Worm (Caenorhabditis elegans) whole organism, midembryonic: ENCODE measurements around the gene glna-2.

Experiments used
- T22C8.4 ChIP-seq: fragments of 200-800 bp; sonication (Bioruptor generic); IDR thresholded peaks from 2 replicates; pipeline ENCODE4 v1.3.6; 2022; ENCODE audit warnings: missing genetic modification characterization, missing compliant biosample characterization
- cog-1 ChIP-seq: sonication (generic microtip); optimal IDR thresholded peaks from 2 replicates; lab custom pipeline; 2016; ENCODE audit warnings: missing genetic modification characterization, missing compliant biosample characterization
- flt-1 ChIP-seq: fragments of 200-800 bp; sonication (Bioruptor generic); IDR thresholded peaks from 2 replicates; pipeline ENCODE4 v1.3.6; 2022; ENCODE audit warnings: missing genetic modification characterization, missing compliant biosample characterization
- klf-2 ChIP-seq: fragments of 200-800 bp; sonication (Bioruptor generic); conservative IDR thresholded peaks from 2 replicates; pipeline ENCODE4 v1.3.6; 2022; ENCODE audit warnings: missing genetic modification reagents, missing genetic modification characterization, missing compliant biosample characterization
- med-1 ChIP-seq: sonication (generic microtip); optimal IDR thresholded peaks from 2 replicates; lab custom pipeline; 2017; ENCODE audit warnings: missing genetic modification characterization, mild to moderate bottlenecking, missing compliant biosample characterization, antibody characterized with exemption, missing genetic modification reagents; ENCODE audit not compliant: insufficient read depth
- ref-1 ChIP-seq: fragments of 200-800 bp; sonication (Bioruptor generic); conservative IDR thresholded peaks from 2 replicates; pipeline ENCODE4 v1.3.6; 2022; ENCODE audit warnings: missing genetic modification reagents, missing genetic modification characterization, missing compliant biosample characterization
- tab-1 ChIP-seq: fragments of 200-800 bp; sonication (Bioruptor generic); IDR thresholded peaks from 2 replicates; pipeline ENCODE4 v1.3.6; 2022; ENCODE audit warnings: missing genetic modification characterization, missing compliant biosample characterization
- ztf-23 ChIP-seq: fragments of 200-800 bp; sonication (Bioruptor generic); IDR thresholded peaks from 2 replicates; pipeline ENCODE4 v1.3.6; 2022; ENCODE audit warnings: missing genetic modification reagents, missing genetic modification characterization, missing compliant biosample characterization
- ztf-29 ChIP-seq: fragments of 200-800 bp; sonication (Bioruptor generic); IDR thresholded peaks from 2 replicates; pipeline ENCODE4 v1.3.6; 2022; ENCODE audit warnings: missing genetic modification reagents, missing genetic modification characterization, missing compliant biosample characterization

The glna-2 gene

ce11 chrII:8032657-8033056, 24.2 kb downstream of the glna-2 start, which contains the start of gene nrf-6:
TSS of gene nrf-6 (minus strand) at chrII:8032708.
- TF ChIP-seq ztf-29 (GFP tag; lab: Robert Waterston, UW) = no peak
- TF ChIP-seq klf-2 (GFP tag; lab: Robert Waterston, UW) = no peak
- TF ChIP-seq ztf-23 (GFP tag; lab: Robert Waterston, UW) = no peak
- TF ChIP-seq cog-1 (tag; lab: Kevin White, UChicago) = no peak

DNA sequence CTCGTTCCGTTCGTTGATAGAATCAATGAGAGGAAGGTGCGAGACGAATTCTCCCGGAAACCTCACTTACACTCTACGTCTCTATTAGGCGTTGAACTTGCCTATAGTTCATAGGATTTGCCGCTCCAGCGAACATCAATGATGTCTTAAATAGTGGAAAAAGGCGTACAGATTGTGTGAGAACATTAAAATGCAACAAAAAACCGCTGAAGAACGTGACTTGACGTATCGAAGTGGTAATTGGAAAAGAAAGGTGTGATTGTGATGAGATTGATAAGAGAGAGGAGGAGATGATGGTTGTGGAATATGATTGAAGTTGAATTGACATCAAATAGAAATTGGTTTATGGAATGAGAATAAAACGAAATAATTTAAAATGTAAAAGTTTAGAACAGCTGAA, 25.6 kb downstream of the glna-2 start:
- no peak for TF ChIP-seq cog-1 (tag; lab: Kevin White, UChicago)
- no peak for TF ChIP-seq tab-1 (GFP tag; lab: Robert Waterston, UW)
- TF ChIP-seq ztf-23 (GFP tag; lab: Robert Waterston, UW) = no peak
- TF ChIP-seq med-1 (GFP tag; lab: Kevin White, UChicago) = no peak
- no peak for TF ChIP-seq ref-1
- TF ChIP-seq T22C8.4 (GFP tag; lab: Robert Waterston, UW) = no peak
- TF ChIP-seq flt-1 (GFP tag; lab: Robert Waterston, UW) = no peak
- TF ChIP-seq klf-2 (GFP tag; lab: Robert Waterston, UW) = no peak
- no peak for TF ChIP-seq ztf-29 (GFP tag; lab: Robert Waterston, UW)

ce11 chrII:8034617-8035016, 26.2 kb downstream of the glna-2 start:
- TF ChIP-seq klf-2 (GFP tag; lab: Robert Waterston, UW) = no peak
- TF ChIP-seq ref-1 = no peak

DNA sequence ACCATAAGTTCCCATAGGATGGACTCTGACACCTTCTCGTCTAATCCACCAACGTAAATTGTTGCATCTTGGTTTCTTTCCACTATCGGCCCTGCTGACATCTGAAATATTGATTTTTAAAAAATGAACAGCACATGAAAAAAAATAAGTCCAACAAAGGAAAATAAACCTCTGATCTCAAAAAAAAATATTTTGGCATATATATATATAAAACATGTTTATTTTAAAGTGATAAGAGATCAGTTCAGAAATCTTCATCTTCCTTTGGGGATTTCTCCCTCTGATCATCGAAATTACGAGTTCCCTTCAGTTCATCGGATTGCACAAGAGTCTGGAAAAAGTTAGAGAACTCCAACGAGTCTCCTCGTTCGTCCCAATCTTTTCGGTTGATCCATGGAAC, 27.2 kb downstream of the glna-2 start, which contains the start of gene sap-49:
Gene sap-49 (minus strand): TSS at position 101 of the 400 bp plus-strand sequence.
- TF ChIP-seq flt-1 (GFP tag; lab: Robert Waterston, UW) (no peak), ztf-23 (GFP tag; lab: Robert Waterston, UW) (no peak), ztf-29 (GFP tag; lab: Robert Waterston, UW) (no peak), klf-2 (GFP tag; lab: Robert Waterston, UW) (no peak), med-1 (GFP tag; lab: Kevin White, UChicago) (no peak)

DNA sequence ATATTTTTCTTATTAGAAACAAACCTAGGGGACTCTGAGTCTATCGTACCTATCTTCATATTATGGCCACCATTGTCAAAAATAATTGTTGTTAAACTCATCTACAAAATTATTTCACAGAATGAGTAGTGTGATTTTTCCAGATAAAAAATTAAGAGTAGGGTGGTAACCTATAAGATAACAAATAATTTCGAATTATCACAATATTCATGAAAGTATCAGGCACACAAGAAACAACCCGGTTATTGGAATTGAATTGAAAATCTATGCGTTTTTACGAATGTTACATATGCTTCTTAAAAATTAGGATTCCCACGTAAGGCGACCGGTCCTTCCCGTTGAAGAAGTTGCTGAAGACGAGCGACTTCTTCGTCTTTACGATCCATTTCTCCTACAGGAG, 28.8 kb downstream of the glna-2 start, which contains the start of gene arp-6:
Gene arp-6 (minus strand): TSS at position 101 of the 400 bp plus-strand sequence.
- TF ChIP-seq cog-1 (tag; lab: Kevin White, UChicago) (no peak), ztf-23 (GFP tag; lab: Robert Waterston, UW) (no peak), tab-1 (GFP tag; lab: Robert Waterston, UW) (no peak), flt-1 (GFP tag; lab: Robert Waterston, UW) (no peak), klf-2 (GFP tag; lab: Robert Waterston, UW) (no peak), T22C8.4 (GFP tag; lab: Robert Waterston, UW) (no peak), med-1 (GFP tag; lab: Kevin White, UChicago) (no peak), ref-1 (no peak), ztf-29 (GFP tag; lab: Robert Waterston, UW) (no peak)

ce11 chrII:8037863-8038262, 29.4 kb downstream of the glna-2 start, which contains the start of gene C08B11.9:
TSS of gene C08B11.9 (minus strand) at chrII:8038169.
- no peak for TF ChIP-seq T22C8.4 (GFP tag; lab: Robert Waterston, UW)
- no peak for TF ChIP-seq flt-1 (GFP tag; lab: Robert Waterston, UW)
- no peak for TF ChIP-seq tab-1 (GFP tag; lab: Robert Waterston, UW)
- TF ChIP-seq ref-1 = no peak
- no peak for TF ChIP-seq ztf-23 (GFP tag; lab: Robert Waterston, UW)
- no peak for TF ChIP-seq ztf-29 (GFP tag; lab: Robert Waterston, UW)
- TF ChIP-seq med-1 (GFP tag; lab: Kevin White, UChicago) = no peak
- no peak for TF ChIP-seq cog-1 (tag; lab: Kevin White, UChicago)
- TF ChIP-seq klf-2 (GFP tag; lab: Robert Waterston, UW) = no peak

DNA sequence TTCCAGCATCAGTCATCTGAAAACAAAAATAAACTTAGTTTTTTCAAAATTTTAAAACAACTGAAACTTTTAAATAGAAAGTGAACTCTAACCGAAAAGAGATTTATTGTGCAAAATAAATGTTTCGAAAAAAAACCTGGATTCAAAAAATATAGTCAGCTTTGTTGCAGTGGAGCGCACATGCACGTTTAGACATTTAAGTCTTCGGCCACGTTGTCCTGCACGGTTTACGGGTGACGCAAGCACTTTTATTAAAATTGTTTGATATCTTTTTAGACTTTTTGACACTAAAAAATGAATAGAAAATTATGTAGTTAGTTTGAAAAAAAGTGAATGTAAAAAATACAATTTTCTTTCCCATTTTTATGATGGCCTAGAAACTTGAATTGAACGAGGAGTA, 31.0 kb downstream of the glna-2 start, which contains the start of the genes ubh-4 and algn-6:
Gene ubh-4 (minus strand): TSS at position 182 of the 400 bp plus-strand sequence.
Gene algn-6 (plus strand): TSS at position 387 of the 400 bp plus-strand sequence.
- no peak for TF ChIP-seq klf-2 (GFP tag; lab: Robert Waterston, UW)
- no peak for TF ChIP-seq ref-1
- no peak for TF ChIP-seq ztf-23 (GFP tag; lab: Robert Waterston, UW)
- TF ChIP-seq tab-1 (GFP tag; lab: Robert Waterston, UW) = no peak
- TF ChIP-seq ztf-29 (GFP tag; lab: Robert Waterston, UW) = no peak
- no peak for TF ChIP-seq med-1 (GFP tag; lab: Kevin White, UChicago)

ce11 chrII:8041642-8042041, 33.2 kb downstream of the glna-2 start:
- no peak for TF ChIP-seq tab-1 (GFP tag; lab: Robert Waterston, UW)
- TF ChIP-seq T22C8.4 (GFP tag; lab: Robert Waterston, UW) = no peak
- no peak for TF ChIP-seq ztf-23 (GFP tag; lab: Robert Waterston, UW)
- TF ChIP-seq ref-1 = no peak
- TF ChIP-seq med-1 (GFP tag; lab: Kevin White, UChicago) = no peak
- no peak for TF ChIP-seq ztf-29 (GFP tag; lab: Robert Waterston, UW)
- TF ChIP-seq flt-1 (GFP tag; lab: Robert Waterston, UW) = no peak
- TF ChIP-seq klf-2 (GFP tag; lab: Robert Waterston, UW) = no peak
- TF ChIP-seq cog-1 (tag; lab: Kevin White, UChicago) = no peak

ce11 chrII:8042289-8042688, 33.9 kb downstream of the glna-2 start, which contains the start of gene T05H10.1:
TSS of gene T05H10.1 (plus strand) at chrII:8042589.
- no peak for TF ChIP-seq tab-1 (GFP tag; lab: Robert Waterston, UW)
- no peak for TF ChIP-seq klf-2 (GFP tag; lab: Robert Waterston, UW)

- TF ChIP-seq ref-1 = no peak
- no peak for TF ChIP-seq med-1 (GFP tag; lab: Kevin White, UChicago)
- TF ChIP-seq ztf-29 (GFP tag; lab: Robert Waterston, UW) = no peak
- no peak for TF ChIP-seq flt-1 (GFP tag; lab: Robert Waterston, UW)
- TF ChIP-seq tab-1 (GFP tag; lab: Robert Waterston, UW) = no peak
- TF ChIP-seq ztf-23 (GFP tag; lab: Robert Waterston, UW) = no peak
- no peak for TF ChIP-seq cog-1 (tag; lab: Kevin White, UChicago)
- no peak for TF ChIP-seq klf-2 (GFP tag; lab: Robert Waterston, UW)
- TF ChIP-seq T22C8.4 (GFP tag; lab: Robert Waterston, UW) = no peak
Measured at ce11 chrII:8047264-8047663, 38.8 kb downstream of the glna-2 start, which contains the start of gene apn-1. TSS of gene apn-1 (plus strand) at chrII:8047564.
